Worm (Caenorhabditis elegans) whole organism, early embryonic: ENCODE data around the gene nhr-131.

Source experiments
- B0310.2 ChIP-seq: sonication (generic microtip); optimal IDR thresholded peaks from 2 replicates; lab custom pipeline; 2016; ENCODE audit warnings: mild to moderate bottlenecking, missing genetic modification characterization, missing compliant biosample characterization
- F13C5.2 ChIP-seq: sonication (generic microtip); optimal IDR thresholded peaks from 2 replicates; lab custom pipeline; 2017; ENCODE audit warnings: mild to moderate bottlenecking, missing genetic modification characterization, inconsistent platforms, missing compliant biosample characterization
- aly-1 ChIP-seq: sonication (generic microtip); optimal IDR thresholded peaks from 2 replicates; lab custom pipeline; 2016; ENCODE audit warnings: missing genetic modification characterization, missing compliant biosample characterization
- ama-1 ChIP-seq: fragments of 150-350 bp; optimal IDR thresholded peaks from 2 replicates; lab custom pipeline; 2014
- ceh-13 ChIP-seq: fragments of 200-800 bp; sonication (Bioruptor generic); optimal IDR thresholded peaks from 2 replicates; lab custom pipeline; 2018; ENCODE audit warnings: mild to moderate bottlenecking, missing genetic modification characterization, missing compliant biosample characterization
- ceh-36 ChIP-seq: sonication (generic microtip); optimal IDR thresholded peaks from 2 replicates; lab custom pipeline; 2016; ENCODE audit warnings: missing genetic modification characterization, inconsistent platforms, missing compliant biosample characterization
- ets-7 ChIP-seq: sonication (generic microtip); optimal IDR thresholded peaks from 2 replicates; lab custom pipeline; 2016; ENCODE audit warnings: missing genotype, missing genetic modification characterization, missing compliant biosample characterization
- flt-1 ChIP-seq: fragments of 200-800 bp; sonication (Bioruptor generic); IDR thresholded peaks from 2 replicates; pipeline ENCODE4 v1.3.6; 2022; ENCODE audit warnings: missing genetic modification characterization, missing compliant biosample characterization
- hmbx-1 ChIP-seq: sonication (generic microtip); optimal IDR thresholded peaks from 2 replicates; lab custom pipeline; 2016; ENCODE audit warnings: mild to moderate bottlenecking, missing genetic modification characterization, missing compliant biosample characterization
- hmg-4 ChIP-seq: fragments of 200-800 bp; sonication (Bioruptor generic); optimal IDR thresholded peaks from 2 replicates; lab custom pipeline; 2018; ENCODE audit warnings: mild to moderate bottlenecking, missing genetic modification characterization, missing compliant biosample characterization
- hnd-1 ChIP-seq: sonication (generic microtip); optimal IDR thresholded peaks from 2 replicates; lab custom pipeline; 2016; ENCODE audit warnings: missing genetic modification characterization, missing compliant biosample characterization
- pes-1 ChIP-seq: fragments of 200-800 bp; sonication (Bioruptor generic); IDR thresholded peaks from 2 replicates; pipeline ENCODE4 v1.3.6; 2022; ENCODE audit warnings: missing genetic modification reagents, missing genetic modification characterization, missing compliant biosample characterization
- scrt-1 ChIP-seq: fragments of 200-800 bp; sonication (Bioruptor generic); IDR thresholded peaks from 2 replicates; pipeline ENCODE4 v1.3.6; 2022; ENCODE audit warnings: missing genetic modification characterization, missing compliant biosample characterization
- sea-1 ChIP-seq: fragments of 200-800 bp; sonication (Bioruptor generic); conservative IDR thresholded peaks from 2 replicates; pipeline ENCODE4 v1.3.6; 2022; ENCODE audit warnings: missing genetic modification characterization, missing compliant biosample characterization
- tbx-11 ChIP-seq: fragments of 200-800 bp; sonication (Bioruptor generic); IDR thresholded peaks from 2 replicates; pipeline ENCODE4 v1.3.6; 2022; ENCODE audit warnings: missing genetic modification characterization, missing compliant biosample characterization
- tbx-37 ChIP-seq: fragments of 200-800 bp; sonication (Bioruptor generic); conservative IDR thresholded peaks from 2 replicates; pipeline ENCODE4 v1.3.6; 2022; ENCODE audit warnings: missing genetic modification reagents, missing genetic modification characterization, missing compliant biosample characterization
- tra-4 ChIP-seq: sonication (generic microtip); optimal IDR thresholded peaks from 2 replicates; lab custom pipeline; 2017; ENCODE audit warnings: missing genetic modification characterization, missing compliant biosample characterization

Gene nhr-131

ce11 chrV:536571-536970 is 42.4 kb downstream of the nhr-131 start, which contains the start of gene C14C6.5:
Gene C14C6.5, plus strand, starts transcription at chrV:536628.
- TF ChIP-seq B0310.2 (tag; lab: Kevin White, UChicago) (no peak), ets-7 (tag; lab: Kevin White, UChicago) (no peak), flt-1 (GFP tag; lab: Robert Waterston, UW) (no peak), pes-1 (no peak), sea-1 (GFP tag; lab: Robert Waterston, UW) (no peak), aly-1 (tag; lab: Kevin White, UChicago) (no peak), ama-1 (lab: Kevin White, UChicago) (no peak), ceh-36 (no peak), hmbx-1 (tag; lab: Kevin White, UChicago) (no peak), F13C5.2 (no peak)

ce11 chrV:539040-539510 is 44.9 kb downstream of the nhr-131 start, which contains the start of gene nhr-155:
Gene nhr-155, plus strand, starts transcription at chrV:539460.
- TF ChIP-seq hmbx-1 (tag; lab: Kevin White, UChicago) (no peak), tbx-37 (GFP tag; lab: Robert Waterston, UW) (no peak), ama-1 (lab: Kevin White, UChicago) (no peak), flt-1 (GFP tag; lab: Robert Waterston, UW) (no peak), F13C5.2 (no peak), scrt-1 (GFP tag; lab: Robert Waterston, UW) (no peak), ets-7 (tag; lab: Kevin White, UChicago) (no peak), pes-1 (no peak), tbx-11 (GFP tag; lab: Robert Waterston, UW) (no peak), hmg-4 (GFP tag; lab: Kevin White, UChicago) (no peak), B0310.2 (tag; lab: Kevin White, UChicago) (no peak), hnd-1 (tag; lab: Kevin White, UChicago) (no peak), tra-4 (tag; lab: Kevin White, UChicago) (no peak), ceh-13 (GFP tag; lab: Kevin White, UChicago) (no peak)

- TF ChIP-seq ceh-13 (GFP tag; lab: Kevin White, UChicago) = no peak
- TF ChIP-seq tbx-11 (GFP tag; lab: Robert Waterston, UW) = no peak
- no peak for TF ChIP-seq hmbx-1 (tag; lab: Kevin White, UChicago)
- TF ChIP-seq ceh-36 = no peak
- no peak for TF ChIP-seq sea-1 (GFP tag; lab: Robert Waterston, UW)
- TF ChIP-seq hmg-4 (GFP tag; lab: Kevin White, UChicago) = no peak
These were observed 47.3 kb downstream of the nhr-131 start for ce11 chrV:541470-541869.

- TF ChIP-seq ets-7 (tag; lab: Kevin White, UChicago) (no peak), ceh-13 (GFP tag; lab: Kevin White, UChicago) (no peak), tbx-11 (GFP tag; lab: Robert Waterston, UW) (no peak), hnd-1 (tag; lab: Kevin White, UChicago) (no peak), B0310.2 (tag; lab: Kevin White, UChicago) (no peak), hmg-4 (GFP tag; lab: Kevin White, UChicago) (no peak), scrt-1 (GFP tag; lab: Robert Waterston, UW) (no peak), tbx-37 (GFP tag; lab: Robert Waterston, UW) (no peak), tra-4 (tag; lab: Kevin White, UChicago) (no peak), flt-1 (GFP tag; lab: Robert Waterston, UW) (no peak), hmbx-1 (tag; lab: Kevin White, UChicago) (no peak), F13C5.2 (no peak), sea-1 (GFP tag; lab: Robert Waterston, UW) (no peak), pes-1 (no peak), ama-1 (lab: Kevin White, UChicago) (no peak), ceh-36 (no peak), aly-1 (tag; lab: Kevin White, UChicago) (no peak)
These were observed 49.0 kb downstream of the nhr-131 start, which contains the start of gene C14C6.3 for ce11 chrV:543169-543568. Gene C14C6.3, plus strand, starts transcription at chrV:543469.
